Worm (Caenorhabditis elegans): ENCODE data around the gene C24A8.5.
"Not testable (repeated sequence)": the region's sequence is repeated elsewhere in the genome, so short reads cannot be mapped to it uniquely, and the experiment has no call there.

ce11 chrX:4332305-4332704 is 3.6 kb upstream of the C24A8.5 start, which contains the start of gene C24A8.6:
- TF ChIP-seq ceh-90 (tag; optimal IDR thresholded peaks at IDR 0.05); fkh-10 (GFP tag; optimal IDR thresholded peaks at IDR 0.05); nhr-77 (tag; optimal IDR thresholded peaks at IDR 0.05); ama-1 (optimal IDR thresholded peaks at IDR 0.05); unc-62 (GFP tag; optimal IDR thresholded peaks at IDR 0.05); nhr-12 (tag; optimal IDR thresholded peaks at IDR 0.05); zag-1 (tag; optimal IDR thresholded peaks at IDR 0.05); lsy-2 (tag; optimal IDR thresholded peaks at IDR 0.05); fos-1 (tag; optimal IDR thresholded peaks at IDR 0.05); mdl-1 (tag; optimal IDR thresholded peaks at IDR 0.05); mep-1 (tag; optimal IDR thresholded peaks at IDR 0.05); unc-130 (tag; optimal IDR thresholded peaks at IDR 0.05); vab-15 (tag; optimal IDR thresholded peaks at IDR 0.05): not testable (repeated sequence)

Data from whole organism, L1 larva.